Worm (Caenorhabditis elegans): ENCODE data around the gene skpo-1.
A peak's percentile ranks its signal among the peaks of the same experiment; 100 is the strongest.

The skpo-1 gene

DNA sequence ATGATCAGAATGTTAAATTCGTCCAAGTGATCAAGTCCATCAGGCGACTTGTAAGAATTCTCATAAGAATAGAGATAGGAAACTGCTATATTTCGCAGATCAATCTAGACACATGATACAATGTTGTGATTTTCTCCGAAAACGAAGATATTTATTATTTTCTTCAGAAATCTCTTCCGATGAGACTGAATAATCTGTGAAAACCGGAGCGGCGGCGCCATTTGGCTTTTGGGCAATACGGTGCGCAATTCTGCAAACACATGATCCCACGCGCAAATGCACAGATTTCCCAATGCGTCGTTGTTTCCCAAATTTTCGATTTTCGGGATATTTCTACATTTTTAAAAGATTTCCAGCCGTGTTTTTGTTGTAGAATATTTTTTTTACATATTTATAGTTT lies 37.5 kb upstream of the skpo-1 start (continued):
- TF ChIP-seq hlh-15 (tag; optimal IDR thresholded peaks at IDR 0.05) (no peak), syd-9 (tag; optimal IDR thresholded peaks at IDR 0.05) (no peak), nhr-11 (tag; optimal IDR thresholded peaks at IDR 0.05) (no peak), dve-1 (tag; optimal IDR thresholded peaks at IDR 0.05) (peak; percentile 35), ceh-48 (tag; optimal IDR thresholded peaks at IDR 0.05) (no peak), ceh-22 (tag; optimal IDR thresholded peaks at IDR 0.05) (no peak), hlh-30 (tag; optimal IDR thresholded peaks at IDR 0.05; ENCODE audit: insufficient read depth) (no peak), unc-55 (GFP tag; optimal IDR thresholded peaks at IDR 0.05) (no peak), ztf-16 (tag; optimal IDR thresholded peaks at IDR 0.05) (no peak)

DNA sequence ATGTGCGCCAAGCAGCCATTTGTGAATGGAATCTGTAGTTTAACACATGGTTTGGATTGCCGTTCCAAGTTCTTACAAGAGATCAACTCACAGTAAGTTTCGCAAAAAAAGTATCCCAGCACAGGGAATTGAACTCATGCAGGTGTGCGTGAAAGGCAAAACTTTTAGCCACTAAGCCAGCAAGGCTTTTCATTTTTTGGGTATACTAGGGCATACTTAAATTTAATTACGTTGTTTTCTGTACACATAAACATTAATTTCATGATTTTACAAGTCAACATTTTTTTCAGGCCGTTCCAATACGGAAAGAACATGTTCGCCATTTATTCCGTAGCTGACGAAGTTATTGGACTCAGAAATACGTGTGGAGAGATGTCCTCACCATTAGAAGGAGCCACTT lies 36.9 kb upstream of the skpo-1 start:
- TF ChIP-seq nhr-232 (tag; optimal IDR thresholded peaks at IDR 0.05), result no peak
- no peak for TF ChIP-seq ceh-30 (tag; optimal IDR thresholded peaks at IDR 0.05)
- no peak for TF ChIP-seq sox-2 (GFP tag; IDR thresholded peaks at IDR 0.05)
- no peak for TF ChIP-seq Y22D7AL.16 (tag; optimal IDR thresholded peaks at IDR 0.05)
- TF ChIP-seq rnt-1 (tag; optimal IDR thresholded peaks at IDR 0.05), result no peak
- TF ChIP-seq pag-3 (tag; optimal IDR thresholded peaks at IDR 0.05; ENCODE audit: borderline replicate concordance), result no peak
- TF ChIP-seq ttx-3 (tag; optimal IDR thresholded peaks at IDR 0.05), result no peak
- TF ChIP-seq unc-86 (tag; optimal IDR thresholded peaks at IDR 0.05), result no peak
- no peak for TF ChIP-seq ceh-18 (tag; optimal IDR thresholded peaks at IDR 0.05)
- no peak for TF ChIP-seq ceh-14 (tag; optimal IDR thresholded peaks at IDR 0.05)
- no peak for TF ChIP-seq hlh-13 (GFP tag; optimal IDR thresholded peaks at IDR 0.05)
- TF ChIP-seq hlh-30 (tag; optimal IDR thresholded peaks at IDR 0.05; ENCODE audit: insufficient read depth), result no peak
- TF ChIP-seq hlh-8 (tag; optimal IDR thresholded peaks at IDR 0.05), result no peak
- no peak for TF ChIP-seq tbx-2 (tag; optimal IDR thresholded peaks at IDR 0.05)
- TF ChIP-seq ets-4 (tag; optimal IDR thresholded peaks at IDR 0.05), result no peak

DNA sequence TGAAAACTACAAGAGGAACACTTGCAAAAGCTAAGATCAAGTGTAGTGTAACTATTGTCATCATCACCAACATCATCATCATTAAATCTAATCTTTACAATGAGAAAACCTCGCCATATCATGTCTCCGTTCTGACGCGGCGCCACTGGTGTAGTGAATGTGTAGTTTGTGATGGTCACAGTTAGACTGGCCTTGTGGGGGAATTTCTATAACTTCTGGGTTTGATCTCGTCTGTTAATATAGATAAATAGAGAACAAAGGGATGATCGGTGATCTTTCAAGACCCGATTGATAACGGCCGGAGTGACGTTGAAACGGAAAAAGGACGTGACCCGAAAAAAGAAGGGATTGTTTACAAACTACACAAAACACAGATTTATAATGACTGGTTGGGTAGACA lies 36.1 kb upstream of the skpo-1 start:
- TF ChIP-seq syd-9 (tag; optimal IDR thresholded peaks at IDR 0.05) (no peak), elt-2 (tag; optimal IDR thresholded peaks at IDR 0.05) (no peak), pat-9 (tag; optimal IDR thresholded peaks at IDR 0.05) (no peak), ceh-34 (tag; optimal IDR thresholded peaks at IDR 0.05) (no peak), nfya-1 (tag; optimal IDR thresholded peaks at IDR 0.05) (no peak), ets-4 (tag; optimal IDR thresholded peaks at IDR 0.05) (no peak)

DNA sequence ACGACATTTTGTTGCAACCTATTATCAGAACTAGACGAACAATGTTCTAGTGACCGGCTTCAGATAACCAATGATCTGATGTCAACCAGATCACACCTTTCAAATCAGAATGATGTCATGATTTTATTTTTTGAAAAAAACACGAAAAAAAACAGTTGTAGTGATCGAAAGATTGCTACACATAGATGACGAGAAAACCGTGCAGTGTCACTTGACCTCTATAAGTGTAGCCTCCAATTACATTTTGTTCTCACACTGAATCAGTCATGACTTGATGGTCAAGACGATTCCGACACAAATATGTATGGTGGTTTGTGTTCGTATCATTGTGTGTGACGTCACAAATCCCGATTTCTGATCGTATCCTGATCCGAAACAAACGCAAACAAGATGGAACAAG lies 35.4 kb upstream of the skpo-1 start:
- no peak for TF ChIP-seq tbx-7 (tag; optimal IDR thresholded peaks at IDR 0.05)
- no peak for TF ChIP-seq ahr-1 (tag; optimal IDR thresholded peaks at IDR 0.05)
- no peak for TF ChIP-seq madf-2 (tag; optimal IDR thresholded peaks at IDR 0.05)
- no peak for TF ChIP-seq ceh-22 (tag; optimal IDR thresholded peaks at IDR 0.05)
- TF ChIP-seq ttx-3 (tag; optimal IDR thresholded peaks at IDR 0.05), result no peak
- TF ChIP-seq syd-9 (tag; optimal IDR thresholded peaks at IDR 0.05), result no peak
- no peak for TF ChIP-seq fkh-6 (tag; optimal IDR thresholded peaks at IDR 0.05)
- no peak for TF ChIP-seq ama-1 (optimal IDR thresholded peaks at IDR 0.05)
- no peak for TF ChIP-seq zip-5 (tag; optimal IDR thresholded peaks at IDR 0.05)
- TF ChIP-seq T23F11.4 (GFP tag; optimal IDR thresholded peaks at IDR 0.05), result no peak
- no peak for TF ChIP-seq lim-6 (tag; optimal IDR thresholded peaks at IDR 0.05)

DNA sequence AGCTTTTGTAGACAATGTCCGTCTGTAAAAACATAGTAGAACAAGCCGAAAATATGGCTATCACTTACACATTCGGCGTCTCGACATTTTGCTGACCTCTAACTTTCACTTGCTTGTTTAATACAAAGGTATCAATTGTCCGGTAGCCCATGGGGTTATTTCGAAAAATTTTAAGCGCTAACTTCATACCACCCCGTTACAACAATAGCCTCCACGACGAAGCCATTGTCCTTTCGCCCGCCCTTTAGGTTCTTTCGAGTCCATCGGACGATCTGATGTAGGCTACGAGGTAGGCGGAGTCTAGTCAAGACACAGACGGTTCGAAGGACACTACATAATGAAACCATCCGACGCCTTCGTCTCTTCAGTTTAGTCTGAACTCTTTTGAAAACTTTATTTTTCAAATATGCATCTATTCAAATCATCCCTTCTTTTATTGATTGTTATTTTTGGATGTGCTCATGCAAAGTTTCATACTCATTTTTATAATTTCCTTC lies 34.2 kb upstream of the skpo-1 start, which contains the start of gene lips-10:
Gene lips-10, plus strand, starts transcription at position 378 of the 497 bp plus-strand sequence.
- TF ChIP-seq nhr-232 (tag; optimal IDR thresholded peaks at IDR 0.05) (no peak), lin-11 (tag; optimal IDR thresholded peaks at IDR 0.05) (no peak), gmeb-2 (tag; optimal IDR thresholded peaks at IDR 0.05) (no peak), ceh-18 (tag; optimal IDR thresholded peaks at IDR 0.05) (no peak), ets-4 (tag; optimal IDR thresholded peaks at IDR 0.05) (no peak)
